Fruit fly (Drosophila melanogaster) whole organism, prepupa: Measurements from ENCODE around the gene Mcm2.

Source experiments
- Blimp-1 ChIP-seq: fragments of 200-800 bp; sonication (Bioruptor generic); optimal IDR thresholded peaks from 3 replicates; lab custom pipeline; 2017; ENCODE audit warnings: missing biosample characterization, missing genetic modification characterization, mild to moderate bottlenecking, moderate library complexity, missing genetic modification reagents
- CG3032 ChIP-seq: fragments of 200-800 bp; optimal IDR thresholded peaks from 2 replicates; lab custom pipeline; 2019; ENCODE audit warnings: missing biosample characterization, mild to moderate bottlenecking, missing genetic modification characterization, moderate library complexity
- Hr38 ChIP-seq: sonication (Bioruptor generic); optimal IDR thresholded peaks from 2 replicates; lab custom pipeline; 2016; ENCODE audit warnings: missing biosample characterization, missing genetic modification characterization
- Hr39 ChIP-seq: fragments of 200-800 bp; sonication (Bioruptor generic); optimal IDR thresholded peaks from 2 replicates; lab custom pipeline; 2016; ENCODE audit warnings: missing biosample characterization, missing genetic modification characterization
- lz ChIP-seq: fragments of 200-800 bp; sonication (Bioruptor generic); optimal IDR thresholded peaks from 3 replicates; lab custom pipeline; 2016; ENCODE audit warnings: missing biosample characterization, missing genetic modification characterization
- vri ChIP-seq: fragments of 200-800 bp; sonication (Bioruptor generic); optimal IDR thresholded peaks from 3 replicates; lab custom pipeline; 2016; ENCODE audit warnings: missing biosample characterization, mild to moderate bottlenecking, missing genetic modification characterization

DNA sequence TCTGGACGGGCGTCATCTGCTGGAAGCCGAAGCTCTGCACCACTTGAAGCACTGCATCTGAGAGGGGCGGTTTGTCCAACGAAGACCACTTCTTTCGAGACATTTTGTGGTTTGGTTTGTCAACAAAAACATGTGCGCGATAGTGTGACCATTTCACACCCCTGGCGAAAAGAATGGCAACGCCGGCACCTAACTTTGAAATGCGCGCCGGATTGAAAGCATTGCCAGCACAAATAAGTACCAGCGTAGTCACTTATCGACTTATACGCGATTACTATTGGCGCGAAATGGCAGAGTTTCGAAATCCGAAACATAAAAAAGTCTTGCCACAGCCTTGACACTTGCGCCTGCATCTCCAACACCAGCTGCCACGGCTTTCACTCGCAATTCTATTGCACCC lies 5.0 kb downstream of the Mcm2 start, which contains the start of gene CG9630:
- TF ChIP-seq Hr38 (GFP tag; lab: Kevin White, UChicago) (no peak), Blimp-1 (GFP tag; lab: Kevin White, UChicago) (no peak), Hr39 (GFP tag; lab: Kevin White, UChicago) (no peak), vri (GFP tag; lab: Kevin White, UChicago) (no peak), lz (no peak), CG3032 (tag; lab: Kevin White, UChicago) (no peak)
